Worm (Caenorhabditis elegans): ENCODE results near the gene srh-23.

srh-23 gene

DNA sequence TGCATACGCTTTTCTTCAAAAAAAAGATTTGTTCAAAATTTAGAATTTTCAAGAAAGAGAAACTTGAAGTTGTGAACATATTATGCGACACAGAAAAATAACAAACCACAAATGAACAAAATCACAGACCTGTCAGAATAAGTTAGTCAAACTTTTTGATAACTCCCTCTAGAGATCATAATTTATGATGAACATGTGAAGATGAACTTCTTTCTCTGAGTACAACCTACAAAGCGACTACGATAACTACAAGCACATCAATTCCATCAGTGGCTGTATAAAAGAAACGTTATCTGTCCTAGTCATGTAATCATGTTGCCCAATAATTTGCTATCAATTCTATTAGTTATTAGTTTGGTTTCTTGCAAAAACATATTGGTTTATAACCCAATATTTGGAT, 25.2 kb upstream of the srh-23 start, which contains the start of gene ugt-9 (continued):
- TF ChIP-seq zip-4 (GFP tag; optimal IDR thresholded peaks at IDR 0.05) (no peak), unc-98 (GFP tag; IDR thresholded peaks at IDR 0.05) (no peak), ets-5 (GFP tag; IDR thresholded peaks at IDR 0.05) (no peak), aha-1 (tag; optimal IDR thresholded peaks at IDR 0.05) (no peak), nhr-28 (tag; optimal IDR thresholded peaks at IDR 0.05) (no peak), ztf-11 (tag; optimal IDR thresholded peaks at IDR 0.05) (no peak), vab-15 (tag; optimal IDR thresholded peaks at IDR 0.05) (no peak), aly-2 (tag; optimal IDR thresholded peaks at IDR 0.05) (no peak), elt-2 (tag; optimal IDR thresholded peaks at IDR 0.05) (no peak), fkh-4 (tag; optimal IDR thresholded peaks at IDR 0.05; ENCODE audit: borderline replicate concordance) (no peak), nhr-76 (tag; optimal IDR thresholded peaks at IDR 0.05) (peak; percentile 77), snu-23 (GFP tag; optimal IDR thresholded peaks at IDR 0.05) (peak; percentile 34), hlh-17 (GFP tag; optimal IDR thresholded peaks at IDR 0.05; ENCODE audit: borderline replicate concordance) (no peak), lin-39 (tag; optimal IDR thresholded peaks at IDR 0.05) (no peak), mep-1 (tag; optimal IDR thresholded peaks at IDR 0.05) (no peak), ceh-8 (GFP tag; optimal IDR thresholded peaks at IDR 0.05) (no peak), lin-15B (tag; optimal IDR thresholded peaks at IDR 0.05) (no peak), sptf-1 (tag; optimal IDR thresholded peaks at IDR 0.05) (no peak), dsc-1 (tag; optimal IDR thresholded peaks at IDR 0.05) (no peak), ama-1 (optimal IDR thresholded peaks at IDR 0.05) (no peak), ces-1 (GFP tag; optimal IDR thresholded peaks at IDR 0.05) (no peak), tbx-2 (tag; optimal IDR thresholded peaks at IDR 0.05) (peak; percentile 41), unc-62 (GFP tag; optimal IDR thresholded peaks at IDR 0.05) (no peak), isw-1 (GFP tag; IDR thresholded peaks at IDR 0.05) (no peak), lin-14 (GFP tag; optimal IDR thresholded peaks at IDR 0.05) (peak; percentile 32), irx-1 (tag; optimal IDR thresholded peaks at IDR 0.05) (no peak), fos-1 (tag; optimal IDR thresholded peaks at IDR 0.05) (no peak), fkh-10 (GFP tag; optimal IDR thresholded peaks at IDR 0.05) (no peak), fkh-8 (tag; optimal IDR thresholded peaks at IDR 0.05) (no peak), nhr-12 (tag; optimal IDR thresholded peaks at IDR 0.05) (no peak), F16B12.6 (tag; optimal IDR thresholded peaks at IDR 0.05) (no peak), nhr-47 (tag; optimal IDR thresholded peaks at IDR 0.05) (no peak), sox-4 (tag; optimal IDR thresholded peaks at IDR 0.05) (no peak), tlp-1 (tag; optimal IDR thresholded peaks at IDR 0.05) (no peak), ceh-90 (tag; optimal IDR thresholded peaks at IDR 0.05) (no peak), rnt-1 (tag; optimal IDR thresholded peaks at IDR 0.05) (no peak), hpl-2 (GFP tag; optimal IDR thresholded peaks at IDR 0.05) (no peak), swsn-7 (tag; optimal IDR thresholded peaks at IDR 0.05) (no peak), pqm-1 (tag; optimal IDR thresholded peaks at IDR 0.05) (no peak), blmp-1 (tag; optimal IDR thresholded peaks at IDR 0.05) (no peak), jun-1 (tag; optimal IDR thresholded peaks at IDR 0.05) (no peak), lin-13 (GFP tag; optimal IDR thresholded peaks at IDR 0.05) (no peak), C16A3.4 (tag; optimal IDR thresholded peaks at IDR 0.05) (no peak), ceh-88 (GFP tag; IDR thresholded peaks at IDR 0.05) (no peak), nhr-77 (tag; optimal IDR thresholded peaks at IDR 0.05) (peak; percentile 22), egl-27 (tag; optimal IDR thresholded peaks at IDR 0.05) (no peak), C34B4.2 (tag; optimal IDR thresholded peaks at IDR 0.05) (no peak), efl-1 (optimal IDR thresholded peaks at IDR 0.05) (no peak), efl-1 (GFP tag; optimal IDR thresholded peaks at IDR 0.05 in 1 of 2) (peak in 1 of 2 experiments; percentile 32), ceh-63 (GFP tag; optimal IDR thresholded peaks at IDR 0.05) (no peak), grh-1 (GFP tag; IDR thresholded peaks at IDR 0.05) (no peak), mef-2 (tag; optimal IDR thresholded peaks at IDR 0.05) (no peak), ztf-4 (tag; optimal IDR thresholded peaks at IDR 0.05) (no peak), nhr-71 (tag; optimal IDR thresholded peaks at IDR 0.05) (peak; percentile 57), nhr-20 (tag; optimal IDR thresholded peaks at IDR 0.05) (peak; percentile 72)

All from whole organism, L1 larva.